Fruit fly (Drosophila melanogaster) whole organism, embryonic: ENCODE measurements around the gene Ser7.

Experiments used
- Abd-B ChIP-seq: fragments of 200-800 bp; sonication (Bioruptor generic); optimal IDR thresholded peaks from 2 replicates; lab custom pipeline; 2018; ENCODE audit warnings: missing biosample characterization, mild to moderate bottlenecking, missing genetic modification characterization, moderate library complexity
- Bteb2 ChIP-seq: fragments of 200-800 bp; sonication (Bioruptor generic); optimal IDR thresholded peaks from 2 replicates; lab custom pipeline; 2016; ENCODE audit warnings: missing biosample characterization, missing genetic modification characterization
- CG10565 ChIP-seq: fragments of 200-800 bp; sonication (Bioruptor generic); optimal IDR thresholded peaks from 3 replicates; lab custom pipeline; 2016; ENCODE audit warnings: missing biosample characterization, mild to moderate bottlenecking, missing genetic modification characterization
- CG12104 ChIP-seq: fragments of 200-800 bp; sonication (Bioruptor generic); optimal IDR thresholded peaks from 3 replicates; lab custom pipeline; 2016; ENCODE audit warnings: missing biosample characterization, missing genetic modification characterization
- CG13424 ChIP-seq: fragments of 200-800 bp; sonication (Bioruptor generic); optimal IDR thresholded peaks from 2 replicates; lab custom pipeline; 2019; ENCODE audit warnings: missing biosample characterization, mild to moderate bottlenecking, missing genetic modification characterization, moderate library complexity
- CG14860 ChIP-seq: fragments of 200-800 bp; sonication (Bioruptor generic); IDR thresholded peaks from 3 replicates; pipeline ENCODE4 v1.3.6; 2022; ENCODE audit warnings: missing biosample characterization, missing genetic modification characterization; ENCODE audit not compliant: partially characterized antibody
- CG15696 ChIP-seq: fragments of 200-800 bp; sonication (Bioruptor generic); optimal IDR thresholded peaks from 2 replicates; lab custom pipeline; 2019; ENCODE audit warnings: missing biosample characterization, mild to moderate bottlenecking, missing genetic modification characterization, moderate library complexity
- CG1603 ChIP-seq: fragments of 200-800 bp; sonication (Bioruptor generic); optimal IDR thresholded peaks from 2 replicates; lab custom pipeline; 2019; ENCODE audit warnings: missing biosample characterization, mild to moderate bottlenecking, missing genetic modification characterization, moderate library complexity
- CG17361 ChIP-seq: fragments of 200-800 bp; sonication (Bioruptor generic); IDR thresholded peaks from 3 replicates; pipeline ENCODE4 v1.3.6; 2022; ENCODE audit warnings: missing biosample characterization, missing genetic modification characterization
- CG2678 ChIP-seq: fragments of 200-800 bp; sonication (Bioruptor generic); optimal IDR thresholded peaks from 3 replicates; lab custom pipeline; 2019; ENCODE audit warnings: missing biosample characterization, mild to moderate bottlenecking, missing genetic modification characterization, moderate library complexity
- CG2712 ChIP-seq: fragments of 200-800 bp; optimal IDR thresholded peaks from 3 replicates; lab custom pipeline; 2019; ENCODE audit warnings: missing biosample characterization, mild to moderate bottlenecking, missing genetic modification characterization, moderate library complexity
- CG31441 ChIP-seq: fragments of 200-800 bp; sonication (Bioruptor generic); IDR thresholded peaks from 2 replicates; pipeline ENCODE4 v1.3.6; 2022; ENCODE audit warnings: missing biosample characterization, missing genetic modification characterization
- CG32532 ChIP-seq: fragments of 200-800 bp; sonication (Bioruptor generic); IDR thresholded peaks from 2 replicates; pipeline ENCODE4 v1.3.6; 2022; ENCODE audit warnings: missing biosample characterization, missing genetic modification characterization
- CG3847 ChIP-seq: fragments of 200-800 bp; sonication (Bioruptor generic); IDR thresholded peaks from 2 replicates; pipeline ENCODE4 v1.3.6; 2022; ENCODE audit warnings: missing biosample characterization, missing genetic modification characterization
- CG4282 ChIP-seq: fragments of 200-800 bp; sonication (Bioruptor generic); optimal IDR thresholded peaks from 2 replicates; lab custom pipeline; 2016; ENCODE audit warnings: missing biosample characterization, missing genetic modification characterization
- CG4617 ChIP-seq: fragments of 200-800 bp; sonication (Bioruptor generic); optimal IDR thresholded peaks from 3 replicates; lab custom pipeline; 2016; ENCODE audit warnings: missing biosample characterization, missing genetic modification characterization, borderline replicate concordance
- CG6813 ChIP-seq: fragments of 200-800 bp; sonication (Bioruptor generic); optimal IDR thresholded peaks from 2 replicates; lab custom pipeline; 2017; ENCODE audit warnings: missing biosample characterization, missing genetic modification characterization, mild to moderate bottlenecking, moderate library complexity, missing genetic modification reagents
- CG7372 ChIP-seq: fragments of 200-800 bp; sonication (Bioruptor generic); IDR thresholded peaks from 2 replicates; pipeline ENCODE4 v1.3.6; 2022; ENCODE audit warnings: missing biosample characterization, missing genetic modification characterization
- CG8290 ChIP-seq, 3 experiments: fragments of 200-800 bp; sonication (Bioruptor generic); optimal IDR thresholded peaks; 2 replicates each; lab custom pipeline; 2016 to 2019; ENCODE audit warnings: missing biosample characterization in 3 of 3, missing genetic modification characterization in 3 of 3, mild to moderate bottlenecking in 2 of 3, moderate library complexity in 1 of 3
- CG9817 ChIP-seq: fragments of 200-800 bp; sonication (Bioruptor generic); optimal IDR thresholded peaks from 2 replicates; lab custom pipeline; 2018; ENCODE audit warnings: missing biosample characterization, mild to moderate bottlenecking, missing genetic modification characterization, moderate library complexity
- Camta ChIP-seq: fragments of 200-800 bp; sonication (Bioruptor generic); optimal IDR thresholded peaks from 2 replicates; lab custom pipeline; 2016; ENCODE audit warnings: missing biosample characterization, missing genetic modification characterization
- D19A ChIP-seq: fragments of 200-800 bp; optimal IDR thresholded peaks from 3 replicates; lab custom pipeline; 2019; ENCODE audit warnings: missing biosample characterization, mild to moderate bottlenecking, missing genetic modification characterization, moderate library complexity
- Dref ChIP-seq: fragments of 200-800 bp; sonication (Bioruptor generic); IDR thresholded peaks from 2 replicates; pipeline ENCODE4 v1.3.6; 2022; ENCODE audit warnings: missing biosample characterization, missing genetic modification characterization
- E2f1 ChIP-seq: fragments of 200-800 bp; sonication (Bioruptor generic); IDR thresholded peaks from 2 replicates; pipeline ENCODE4 v1.3.6; 2022; ENCODE audit warnings: missing biosample characterization, missing genetic modification characterization
- Ets97D ChIP-seq: fragments of 200-800 bp; sonication (Bioruptor generic); optimal IDR thresholded peaks from 3 replicates; lab custom pipeline; 2016; ENCODE audit warnings: missing biosample characterization, missing genetic modification characterization
- Fer3 ChIP-seq: fragments of 200-800 bp; sonication (Bioruptor generic); optimal IDR thresholded peaks from 2 replicates; lab custom pipeline; 2018; ENCODE audit warnings: missing biosample characterization, mild to moderate bottlenecking, missing genetic modification characterization, moderate library complexity
- Gsc ChIP-seq: fragments of 200-800 bp; sonication (Bioruptor generic); IDR thresholded peaks from 2 replicates; pipeline ENCODE4 v1.3.6; 2022; ENCODE audit warnings: missing biosample characterization, missing genetic modification characterization
- Jarid2 ChIP-seq: fragments of 200-800 bp; sonication (Bioruptor generic); optimal IDR thresholded peaks from 3 replicates; lab custom pipeline; 2017; ENCODE audit warnings: mild to moderate bottlenecking, missing biosample characterization, missing genetic modification reagents, missing genetic modification characterization
- Meics ChIP-seq: fragments of 200-800 bp; sonication (Bioruptor generic); optimal IDR thresholded peaks from 2 replicates; lab custom pipeline; 2017; ENCODE audit warnings: missing biosample characterization, mild to moderate bottlenecking, missing genetic modification characterization
- NC2α ChIP-seq: fragments of 200-800 bp; sonication (Bioruptor generic); optimal IDR thresholded peaks from 2 replicates; lab custom pipeline; 2016; ENCODE audit warnings: missing biosample characterization, missing genetic modification characterization
- NC2β ChIP-seq: fragments of 200-800 bp; sonication (Bioruptor generic); optimal IDR thresholded peaks from 2 replicates; lab custom pipeline; 2016; ENCODE audit warnings: missing biosample characterization, missing genetic modification characterization
- Oli ChIP-seq: fragments of 200-800 bp; sonication (Bioruptor generic); optimal IDR thresholded peaks from 2 replicates; lab custom pipeline; 2018; ENCODE audit warnings: missing biosample characterization, mild to moderate bottlenecking, missing genetic modification characterization, moderate library complexity
- Scr ChIP-seq: fragments of 200-800 bp; sonication (Bioruptor generic); IDR thresholded peaks from 2 replicates; pipeline ENCODE4 v1.3.6; 2022; ENCODE audit warnings: missing biosample characterization, missing genetic modification characterization; ENCODE audit not compliant: partially characterized antibody
- Sry-δ ChIP-seq: fragments of 200-800 bp; sonication (Bioruptor generic); optimal IDR thresholded peaks from 2 replicates; lab custom pipeline; 2016; ENCODE audit warnings: missing biosample characterization, missing genetic modification characterization
- chm ChIP-seq: fragments of 200-800 bp; sonication (Bioruptor generic); IDR thresholded peaks from 2 replicates; pipeline ENCODE4 v1.3.6; 2022; ENCODE audit warnings: missing biosample characterization, missing genetic modification characterization
- crp ChIP-seq, 2 experiments: fragments of 200-800 bp; sonication (Bioruptor generic); optimal IDR thresholded peaks; 2 replicates in 1 of 2; 3 replicates in 1 of 2; lab custom pipeline; 2017; ENCODE audit warnings: missing biosample characterization in 2 of 2, missing genetic modification characterization in 2 of 2, mild to moderate bottlenecking in 1 of 2, moderate library complexity in 1 of 2
- cwo ChIP-seq: fragments of 200-800 bp; sonication (Bioruptor generic); optimal IDR thresholded peaks from 3 replicates; lab custom pipeline; 2017; ENCODE audit warnings: missing biosample characterization, missing genetic modification characterization, mild to moderate bottlenecking, moderate library complexity, missing genetic modification reagents
- gcm2 ChIP-seq: fragments of 200-800 bp; sonication (Bioruptor generic); optimal IDR thresholded peaks from 2 replicates; lab custom pipeline; 2016; ENCODE audit warnings: missing biosample characterization, missing genetic modification characterization
- ken ChIP-seq: fragments of 200-800 bp; sonication (Bioruptor generic); IDR thresholded peaks from 3 replicates; pipeline ENCODE4 v1.3.6; 2022; ENCODE audit warnings: missing biosample characterization, missing genetic modification characterization
- lov ChIP-seq, 2 experiments: fragments of 200-800 bp in 1 of 2; fragments of >200 bp in 1 of 2; sonication (Bioruptor generic) in 1 of 2; IDR thresholded peaks in 1 of 2; optimal IDR thresholded peaks in 1 of 2; 2 replicates in 1 of 2; 3 replicates in 1 of 2; pipeline versions ENCODE4 v1.3.6 to Lab custom; 2017 to 2022; ENCODE audit warnings: missing biosample characterization in 1 of 2, missing genetic modification characterization in 1 of 2
- mld ChIP-seq: fragments of 200-800 bp; sonication (Bioruptor generic); IDR thresholded peaks from 3 replicates; pipeline ENCODE4 v1.3.6; 2022; ENCODE audit warnings: missing biosample characterization, missing genetic modification characterization; ENCODE audit not compliant: partially characterized antibody
- nerfin-1 ChIP-seq: fragments of 200-800 bp; sonication (Bioruptor generic); optimal IDR thresholded peaks from 3 replicates; lab custom pipeline; 2019; ENCODE audit warnings: missing biosample characterization, mild to moderate bottlenecking, missing genetic modification characterization, moderate library complexity
- prd ChIP-seq, 3 experiments: fragments of >200 bp in 2 of 3; fragments of 200-800 bp in 1 of 3; sonication (Bioruptor generic) in 1 of 3; optimal IDR thresholded peaks in 2 of 3; IDR thresholded peaks in 1 of 3; 2 replicates in 2 of 3; 3 replicates in 1 of 3; pipeline versions ENCODE4 v1.3.6 to Lab custom; 2017 to 2022; ENCODE audit warnings: missing biosample characterization in 1 of 3, missing genetic modification characterization in 1 of 3
- sd ChIP-seq: fragments of 200-800 bp; sonication (Bioruptor generic); optimal IDR thresholded peaks from 3 replicates; lab custom pipeline; 2018; ENCODE audit warnings: missing biosample characterization, mild to moderate bottlenecking, missing genetic modification characterization, moderate library complexity
- slou ChIP-seq: fragments of 200-800 bp; sonication (Bioruptor generic); optimal IDR thresholded peaks from 3 replicates; lab custom pipeline; 2016; ENCODE audit warnings: missing biosample characterization, missing genetic modification characterization
- twi ChIP-seq: fragments of 200-800 bp; optimal IDR thresholded peaks from 2 replicates; lab custom pipeline; 2019; ENCODE audit warnings: missing biosample characterization, mild to moderate bottlenecking, missing genetic modification characterization, moderate library complexity
- vfl ChIP-seq: fragments of 200-800 bp; sonication (Bioruptor generic); optimal IDR thresholded peaks from 2 replicates; lab custom pipeline; 2016; ENCODE audit warnings: missing biosample characterization, missing genetic modification characterization
- zfh2 ChIP-seq: fragments of 200-800 bp; sonication (Bioruptor generic); optimal IDR thresholded peaks from 2 replicates; lab custom pipeline; 2016; ENCODE audit warnings: missing biosample characterization, missing genetic modification characterization

Ser7 gene

DNA sequence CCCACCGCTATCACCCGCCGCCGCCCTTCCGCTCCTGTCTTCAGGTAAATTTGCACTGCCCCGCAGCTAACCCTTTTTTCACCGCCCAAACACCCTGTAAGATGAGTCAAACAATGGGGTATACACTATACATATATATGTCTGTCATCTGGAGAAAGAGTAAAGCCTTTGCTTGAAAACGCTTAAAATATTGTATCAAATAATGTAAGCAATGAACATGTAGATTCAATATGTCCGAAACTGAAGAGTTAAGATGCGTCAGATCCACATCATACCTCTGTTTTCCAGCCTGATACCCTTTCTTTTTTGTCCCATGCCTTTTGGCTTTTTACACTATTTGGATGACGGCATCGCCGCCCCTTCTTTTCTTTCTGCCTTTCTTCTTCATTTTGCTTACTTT lies 27.8 kb downstream of the Ser7 start (continued):
- TF ChIP-seq NC2α (GFP tag; lab: Kevin White, UChicago) (no peak), vfl (no peak), Meics (GFP tag; lab: Kevin White, UChicago) (no peak), prd (optimal IDR thresholded peaks at IDR 0.05; lab: Kevin White, UChicago) (no peak), prd (GFP tag; IDR thresholded peaks at IDR 0.05; lab: Robert Waterston, UW) (peak; percentile 63; the same call in 2 of the 3 replicates), crp (GFP tag; optimal IDR thresholded peaks at IDR 0.05; lab: Kevin White, UChicago) (no peak), Dref (GFP tag; lab: Robert Waterston, UW) (no peak), Ets97D (GFP tag; lab: Kevin White, UChicago) (no peak), CG9817 (tag; lab: Kevin White, UChicago) (peak; percentile 27), CG8290 (GFP tag; optimal IDR thresholded peaks at IDR 0.05; lab: Kevin White, UChicago) (no peak), CG8290 (tag; optimal IDR thresholded peaks at IDR 0.05; lab: Kevin White, UChicago) (peak in 1 of 2 experiments; percentile 63), CG12104 (GFP tag; lab: Kevin White, UChicago) (no peak), CG7372 (GFP tag; lab: Robert Waterston, UW) (no peak), zfh2 (GFP tag; lab: Kevin White, UChicago) (no peak), CG10565 (GFP tag; lab: Kevin White, UChicago) (no peak), CG31441 (0 out of 2 replicates have a peak, but pooled peaks have one; percentile 32), twi (tag; lab: Kevin White, UChicago) (no peak), CG13424 (peak; percentile 31), cwo (GFP tag; lab: Kevin White, UChicago) (no peak), Bteb2 (no peak), E2f1 (GFP tag; lab: Robert Waterston, UW) (peak; percentile 61), chm (no peak), CG32532 (GFP tag; lab: Robert Waterston, UW) (peak; percentile 29; the same call in 1 of the 2 replicates), Gsc (no peak), Scr (GFP tag; lab: Robert Waterston, UW) (no peak), CG1603 (tag; lab: Kevin White, UChicago) (peak; percentile 58), gcm2 (GFP tag; lab: Kevin White, UChicago) (no peak), D19A (tag; lab: Kevin White, UChicago) (no peak), lov (optimal IDR thresholded peaks at IDR 0.05; lab: Kevin White, UChicago) (no peak), lov (GFP tag; IDR thresholded peaks at IDR 0.05; lab: Robert Waterston, UW) (0 out of 3 replicates have a peak, but pooled peaks have one; percentile 20), NC2β (no peak), Fer3 (peak; percentile 34), nerfin-1 (tag; lab: Kevin White, UChicago) (no peak), Abd-B (GFP tag; lab: Kevin White, UChicago) (peak; percentile 19), CG2712 (tag; lab: Kevin White, UChicago) (peak; percentile 40), CG14860 (GFP tag; lab: Robert Waterston, UW) (no peak), CG4617 (GFP tag; lab: Kevin White, UChicago) (no peak), CG4282 (GFP tag; lab: Kevin White, UChicago) (no peak), CG6813 (GFP tag; lab: Kevin White, UChicago) (no peak), CG3847 (GFP tag; lab: Robert Waterston, UW) (0 out of 2 replicates have a peak, but pooled peaks have one; percentile 19), CG2678 (tag; lab: Kevin White, UChicago) (peak; percentile 32), CG17361 (GFP tag; lab: Robert Waterston, UW) (0 out of 3 replicates have a peak, but pooled peaks have one; percentile 12), CG15696 (no peak), Oli (tag; lab: Kevin White, UChicago) (peak; percentile 34), Jarid2 (GFP tag; lab: Kevin White, UChicago) (no peak), slou (GFP tag; lab: Kevin White, UChicago) (no peak), mld (no peak), ken (peak; percentile 61; the same call in 2 of the 3 replicates), Camta (GFP tag; lab: Kevin White, UChicago) (no peak), sd (tag; lab: Kevin White, UChicago) (no peak), Sry-δ (no peak)
